Worm (Caenorhabditis elegans): Measurements from ENCODE around the gene efl-2.

Gene efl-2

ce11 chrII:13405840-13406239 lies at the start of gene efl-2:
Gene efl-2, plus strand, starts transcription at chrII:13406140.
- TF ChIP-seq ztf-29 (GFP tag; IDR thresholded peaks at IDR 0.05) = no peak
- no peak for TF ChIP-seq ref-1 (GFP tag; conservative IDR thresholded peaks at IDR 0.05)
- TF ChIP-seq med-1 (GFP tag; optimal IDR thresholded peaks at IDR 0.05; ENCODE audit: insufficient read depth) = no peak
- no peak for TF ChIP-seq cog-1 (tag; optimal IDR thresholded peaks at IDR 0.05)
- TF ChIP-seq T22C8.4 (GFP tag; IDR thresholded peaks at IDR 0.05) = no peak
- TF ChIP-seq ztf-23 (GFP tag; IDR thresholded peaks at IDR 0.05) = no peak
- TF ChIP-seq klf-2 (GFP tag; conservative IDR thresholded peaks at IDR 0.05) = no peak
- no peak for TF ChIP-seq tab-1 (GFP tag; IDR thresholded peaks at IDR 0.05)
- TF ChIP-seq flt-1 (GFP tag; IDR thresholded peaks at IDR 0.05) = no peak

DNA sequence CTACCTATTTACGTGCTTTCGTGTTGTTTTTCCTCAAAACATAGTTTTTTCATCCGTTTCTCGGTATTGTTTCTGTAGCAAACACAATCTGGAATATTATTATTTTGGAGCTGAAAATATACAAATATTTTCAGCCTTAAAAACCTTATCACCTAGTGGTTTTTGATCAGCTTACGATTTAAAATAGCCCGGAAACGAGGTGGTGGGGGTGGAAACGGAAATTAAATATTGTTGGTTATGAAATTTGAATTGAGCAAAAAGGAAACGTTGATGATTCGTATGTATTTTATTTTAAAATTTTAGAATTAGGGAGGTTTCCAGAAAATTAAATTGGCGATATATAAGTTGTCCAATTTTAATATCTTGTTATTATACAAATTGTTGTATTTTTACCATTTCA lies 38.2 kb upstream of the efl-2 start:
- TF ChIP-seq ztf-23 (GFP tag; IDR thresholded peaks at IDR 0.05) (no peak), cog-1 (tag; optimal IDR thresholded peaks at IDR 0.05) (no peak), klf-2 (GFP tag; conservative IDR thresholded peaks at IDR 0.05) (no peak), ztf-29 (GFP tag; IDR thresholded peaks at IDR 0.05) (no peak), tab-1 (GFP tag; IDR thresholded peaks at IDR 0.05) (no peak), flt-1 (GFP tag; IDR thresholded peaks at IDR 0.05) (no peak), ref-1 (GFP tag; conservative IDR thresholded peaks at IDR 0.05) (no peak), med-1 (GFP tag; optimal IDR thresholded peaks at IDR 0.05; ENCODE audit: insufficient read depth) (no peak), T22C8.4 (GFP tag; IDR thresholded peaks at IDR 0.05) (no peak)

DNA sequence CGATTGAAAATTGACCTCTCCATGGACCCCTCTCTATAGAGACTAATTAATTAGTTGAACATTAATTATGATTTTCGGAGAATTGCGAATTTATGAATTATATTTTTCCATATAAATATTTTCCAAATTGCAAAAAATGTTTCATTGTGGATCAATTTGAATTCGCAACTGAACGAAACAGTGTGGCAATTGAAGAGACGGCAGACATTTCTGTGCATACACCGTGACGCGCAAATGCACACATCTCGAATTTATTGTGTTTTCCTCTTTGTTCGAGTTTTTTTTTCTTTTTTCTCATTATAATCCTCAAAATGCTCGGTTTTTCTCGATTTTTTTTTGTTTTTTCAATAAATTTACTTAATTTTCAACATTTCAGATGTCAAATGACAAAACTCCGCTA lies 36.7 kb upstream of the efl-2 start, which contains the start of gene Y48C3A.20:
Gene Y48C3A.20, plus strand, starts transcription at position 377 of the 400 bp plus-strand sequence.
- TF ChIP-seq ztf-23 (GFP tag; IDR thresholded peaks at IDR 0.05) = no peak
- TF ChIP-seq T22C8.4 (GFP tag; IDR thresholded peaks at IDR 0.05) = no peak
- no peak for TF ChIP-seq klf-2 (GFP tag; conservative IDR thresholded peaks at IDR 0.05)
- TF ChIP-seq cog-1 (tag; optimal IDR thresholded peaks at IDR 0.05) = peak; percentile 35

DNA sequence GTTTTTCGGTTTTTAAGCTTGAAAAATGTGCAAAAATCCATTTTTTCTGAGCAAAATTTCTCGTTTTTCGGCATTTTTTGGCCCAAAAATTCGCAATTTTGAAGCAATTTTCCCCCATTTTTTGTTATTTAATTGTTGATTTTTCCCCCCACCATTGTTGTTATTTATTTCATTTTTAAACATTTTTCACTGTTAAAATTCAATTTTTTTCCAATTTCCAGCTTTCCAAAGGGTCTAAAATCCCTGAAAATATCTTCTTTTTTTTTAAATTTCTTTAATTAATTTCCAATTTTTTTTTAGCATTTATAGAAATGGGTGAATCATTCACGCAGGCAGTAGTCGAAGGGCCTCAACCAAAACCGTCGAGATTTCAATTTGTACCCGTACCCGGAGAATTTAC lies 29.8 kb upstream of the efl-2 start, which contains the start of gene Y48C3A.12:
Gene Y48C3A.12, plus strand, starts transcription at position 301 of the 400 bp plus-strand sequence.
- TF ChIP-seq ztf-23 (GFP tag; IDR thresholded peaks at IDR 0.05) = no peak
- no peak for TF ChIP-seq T22C8.4 (GFP tag; IDR thresholded peaks at IDR 0.05)
- no peak for TF ChIP-seq cog-1 (tag; optimal IDR thresholded peaks at IDR 0.05)
- no peak for TF ChIP-seq med-1 (GFP tag; optimal IDR thresholded peaks at IDR 0.05; ENCODE audit: insufficient read depth)
- no peak for TF ChIP-seq tab-1 (GFP tag; IDR thresholded peaks at IDR 0.05)
- TF ChIP-seq flt-1 (GFP tag; IDR thresholded peaks at IDR 0.05) = no peak
- no peak for TF ChIP-seq klf-2 (GFP tag; conservative IDR thresholded peaks at IDR 0.05)

ce11 chrII:13383061-13383460 lies 22.9 kb upstream of the efl-2 start:
- no peak for TF ChIP-seq flt-1 (GFP tag; IDR thresholded peaks at IDR 0.05)
- no peak for TF ChIP-seq ztf-23 (GFP tag; IDR thresholded peaks at IDR 0.05)
- TF ChIP-seq T22C8.4 (GFP tag; IDR thresholded peaks at IDR 0.05) = peak; percentile 17; the same call in 1 of the 2 replicates
- no peak for TF ChIP-seq klf-2 (GFP tag; conservative IDR thresholded peaks at IDR 0.05)
- no peak for TF ChIP-seq ref-1 (GFP tag; conservative IDR thresholded peaks at IDR 0.05)
- TF ChIP-seq tab-1 (GFP tag; IDR thresholded peaks at IDR 0.05) = no peak
- no peak for TF ChIP-seq ztf-29 (GFP tag; IDR thresholded peaks at IDR 0.05)

DNA sequence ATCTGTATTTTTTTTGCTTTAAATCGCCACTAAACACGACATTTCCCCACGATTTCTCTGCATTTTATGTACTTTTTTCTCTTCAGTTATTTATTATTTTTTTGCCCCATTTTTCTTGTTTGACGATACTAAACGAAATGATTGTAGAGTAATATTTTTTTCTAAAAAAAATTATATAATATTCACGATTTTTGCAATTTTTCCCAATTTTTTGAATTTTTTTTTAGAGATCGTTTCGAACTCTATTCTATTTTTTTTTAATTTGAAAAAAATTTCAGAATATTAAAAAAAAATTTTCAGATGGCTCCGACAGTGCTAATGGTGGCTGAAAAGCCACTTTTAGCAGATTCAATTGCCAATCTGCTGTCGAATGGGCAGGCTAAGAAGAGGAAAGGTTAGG lies 16.5 kb upstream of the efl-2 start, which contains the start of gene Y48C3A.14:
Gene Y48C3A.14, plus strand, starts transcription at position 301 of the 400 bp plus-strand sequence.
- TF ChIP-seq med-1 (GFP tag; optimal IDR thresholded peaks at IDR 0.05; ENCODE audit: insufficient read depth) = no peak
- TF ChIP-seq ztf-23 (GFP tag; IDR thresholded peaks at IDR 0.05) = no peak
- TF ChIP-seq T22C8.4 (GFP tag; IDR thresholded peaks at IDR 0.05) = no peak
- no peak for TF ChIP-seq cog-1 (tag; optimal IDR thresholded peaks at IDR 0.05)
- no peak for TF ChIP-seq ztf-29 (GFP tag; IDR thresholded peaks at IDR 0.05)
- no peak for TF ChIP-seq klf-2 (GFP tag; conservative IDR thresholded peaks at IDR 0.05)
- TF ChIP-seq ref-1 (GFP tag; conservative IDR thresholded peaks at IDR 0.05) = no peak
- TF ChIP-seq flt-1 (GFP tag; IDR thresholded peaks at IDR 0.05) = no peak
- no peak for TF ChIP-seq tab-1 (GFP tag; IDR thresholded peaks at IDR 0.05)

DNA sequence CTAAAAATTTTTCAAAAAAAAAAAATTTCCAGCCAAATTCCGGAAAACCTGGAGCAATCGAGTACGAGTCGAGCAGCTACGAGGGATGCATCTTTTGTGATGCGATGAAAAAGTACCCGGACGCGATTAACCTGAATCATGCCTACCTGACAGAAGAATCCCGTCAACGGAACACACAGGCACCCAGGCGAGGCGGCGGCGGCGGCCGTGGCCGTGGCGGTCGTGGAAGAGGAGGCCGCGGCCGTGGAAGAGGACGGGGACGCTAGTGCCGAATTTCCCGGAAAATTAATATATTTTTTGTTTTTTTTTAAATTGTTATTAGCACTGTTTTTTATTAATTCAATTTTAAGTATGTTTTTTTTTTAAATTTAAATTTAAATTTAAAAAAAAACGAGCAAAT lies 4.4 kb upstream of the efl-2 start:
- TF ChIP-seq ref-1 (GFP tag; conservative IDR thresholded peaks at IDR 0.05) = no peak
- TF ChIP-seq klf-2 (GFP tag; conservative IDR thresholded peaks at IDR 0.05) = no peak
- no peak for TF ChIP-seq tab-1 (GFP tag; IDR thresholded peaks at IDR 0.05)
- no peak for TF ChIP-seq flt-1 (GFP tag; IDR thresholded peaks at IDR 0.05)
- TF ChIP-seq cog-1 (tag; optimal IDR thresholded peaks at IDR 0.05) = no peak
- no peak for TF ChIP-seq ztf-29 (GFP tag; IDR thresholded peaks at IDR 0.05)
- TF ChIP-seq med-1 (GFP tag; optimal IDR thresholded peaks at IDR 0.05; ENCODE audit: insufficient read depth) = no peak
- no peak for TF ChIP-seq T22C8.4 (GFP tag; IDR thresholded peaks at IDR 0.05)
- no peak for TF ChIP-seq ztf-23 (GFP tag; IDR thresholded peaks at IDR 0.05)

ce11 chrII:13402680-13403079 lies 3.3 kb upstream of the efl-2 start, which contains the start of gene pinn-4:
Gene pinn-4, plus strand, starts transcription at chrII:13402980.
- TF ChIP-seq ztf-23 (GFP tag; IDR thresholded peaks at IDR 0.05) (no peak), med-1 (GFP tag; optimal IDR thresholded peaks at IDR 0.05; ENCODE audit: insufficient read depth) (no peak), ref-1 (GFP tag; conservative IDR thresholded peaks at IDR 0.05) (no peak), flt-1 (GFP tag; IDR thresholded peaks at IDR 0.05) (no peak), T22C8.4 (GFP tag; IDR thresholded peaks at IDR 0.05) (no peak), cog-1 (tag; optimal IDR thresholded peaks at IDR 0.05) (no peak)

DNA sequence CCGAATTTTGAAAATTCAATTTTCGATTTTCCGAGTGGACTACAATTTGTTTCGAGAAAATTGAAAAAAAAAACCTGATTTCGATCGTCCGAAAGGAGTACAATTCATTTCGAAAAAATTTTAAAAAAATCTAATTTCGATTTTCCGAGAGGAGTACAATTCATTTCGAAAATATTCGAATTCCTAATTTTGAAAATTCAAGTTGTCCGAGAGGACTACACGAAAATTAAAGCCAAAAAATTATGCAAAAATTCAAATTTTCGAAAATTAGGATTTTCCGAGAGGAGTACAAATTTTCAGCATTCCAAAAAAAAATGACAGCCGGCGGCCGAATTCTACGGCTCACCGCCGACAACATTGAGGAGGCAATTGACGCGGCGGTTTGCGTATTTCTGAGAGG lies 6.4 kb downstream of the efl-2 start, which contains the start of gene Y48C3A.18:
Gene Y48C3A.18, plus strand, starts transcription at position 301 of the 400 bp plus-strand sequence.
- no peak for TF ChIP-seq cog-1 (tag; optimal IDR thresholded peaks at IDR 0.05)
- no peak for TF ChIP-seq ztf-23 (GFP tag; IDR thresholded peaks at IDR 0.05)
- no peak for TF ChIP-seq klf-2 (GFP tag; conservative IDR thresholded peaks at IDR 0.05)
- TF ChIP-seq ref-1 (GFP tag; conservative IDR thresholded peaks at IDR 0.05) = no peak
- no peak for TF ChIP-seq T22C8.4 (GFP tag; IDR thresholded peaks at IDR 0.05)

DNA sequence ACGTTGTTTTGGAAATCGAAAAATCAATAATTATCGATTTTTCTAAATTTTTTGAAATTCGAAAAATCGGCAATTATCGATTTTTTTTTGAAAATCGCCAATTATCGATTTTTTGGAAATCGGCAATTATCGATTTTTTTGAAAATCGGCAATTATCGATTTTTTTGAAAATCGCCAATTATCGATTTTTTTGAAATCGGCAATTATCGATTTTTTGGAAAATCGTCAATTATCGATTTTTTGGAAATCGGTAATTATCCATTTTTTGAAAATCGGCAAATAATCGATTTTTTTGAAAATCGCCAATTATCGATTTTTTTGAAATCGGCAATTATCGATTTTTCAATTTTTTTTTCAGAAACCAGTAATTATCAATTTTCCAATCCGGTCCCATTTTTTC lies 8.2 kb downstream of the efl-2 start:
- no peak for TF ChIP-seq cog-1 (tag; optimal IDR thresholded peaks at IDR 0.05)
- TF ChIP-seq T22C8.4 (GFP tag; IDR thresholded peaks at IDR 0.05) = peak; percentile 99
- TF ChIP-seq med-1 (GFP tag; optimal IDR thresholded peaks at IDR 0.05; ENCODE audit: insufficient read depth) = no peak

All from whole organism, midembryonic.